Worm (Caenorhabditis elegans) whole organism, L1 larva: Measurements from ENCODE around the gene fbxc-45.

Experiments
- C04F5.9 ChIP-seq: sonication (generic microtip); optimal IDR thresholded peaks from 2 replicates; lab custom pipeline; 2016; ENCODE audit warnings: missing genetic modification characterization, missing compliant biosample characterization
- C16A3.4 ChIP-seq: fragments of 150-350 bp; optimal IDR thresholded peaks from 2 replicates; lab custom pipeline; 2014; ENCODE audit warnings: missing biosample characterization, missing genetic modification characterization
- F16B12.6 ChIP-seq: fragments of 150-350 bp; optimal IDR thresholded peaks from 2 replicates; lab custom pipeline; 2014; ENCODE audit warnings: missing biosample characterization, missing genetic modification characterization
- alr-1 ChIP-seq: fragments of 200-800 bp; sonication (Bioruptor generic); optimal IDR thresholded peaks from 2 replicates; lab custom pipeline; 2018; ENCODE audit warnings: borderline replicate concordance, mild to moderate bottlenecking, missing genetic modification characterization, missing compliant biosample characterization
- blmp-1 ChIP-seq: fragments of 150-350 bp; optimal IDR thresholded peaks from 2 replicates; lab custom pipeline; 2014; ENCODE audit warnings: missing biosample characterization, missing genetic modification characterization
- ceh-63 ChIP-seq: fragments of 200-800 bp; sonication (Bioruptor generic); optimal IDR thresholded peaks from 2 replicates; lab custom pipeline; 2018; ENCODE audit warnings: mild to moderate bottlenecking, missing genetic modification characterization, missing compliant biosample characterization
- ceh-8 ChIP-seq: fragments of 200-800 bp; sonication (Bioruptor generic); optimal IDR thresholded peaks from 2 replicates; lab custom pipeline; 2018; ENCODE audit warnings: mild to moderate bottlenecking, missing genetic modification characterization, moderate library complexity, missing compliant biosample characterization
- ceh-82 ChIP-seq, 3 experiments: fragments of 150-350 bp in 1 of 3; sonication (generic microtip) in 2 of 3; optimal IDR thresholded peaks; 2 replicates each; lab custom pipeline; 2014 to 2017; ENCODE audit warnings: missing biosample characterization in 3 of 3, missing genetic modification characterization in 3 of 3
- efl-1 ChIP-seq, 4 experiments: fragments of 150-350 bp; optimal IDR thresholded peaks in 3 of 4; peaks in 1 of 4; 1 replicate in 1 of 4; 2 replicates in 3 of 4; lab custom pipeline; 2014; ENCODE audit warnings: missing biosample characterization in 2 of 4, missing genetic modification characterization in 2 of 4, missing genetic modification reagents in 2 of 4
- efl-3 ChIP-seq: fragments of 200-800 bp; sonication (Bioruptor generic); optimal IDR thresholded peaks from 2 replicates; lab custom pipeline; 2018; ENCODE audit warnings: mild to moderate bottlenecking, missing genetic modification characterization, missing compliant biosample characterization
- egl-27 ChIP-seq, 2 experiments: fragments of 150-350 bp in 1 of 2; sonication (generic microtip); optimal IDR thresholded peaks; 3 replicates each; lab custom pipeline; 2017 to 2018; ENCODE audit warnings: missing biosample characterization in 2 of 2, missing genetic modification characterization in 2 of 2, missing genetic modification reagents in 2 of 2
- elt-2 ChIP-seq: sonication (generic microtip); optimal IDR thresholded peaks from 2 replicates; lab custom pipeline; 2016; ENCODE audit warnings: missing genetic modification characterization, mild to moderate bottlenecking, inconsistent platforms, missing compliant biosample characterization, missing genetic modification reagents
- elt-3 ChIP-seq, 6 experiments: fragments of 150-350 bp in 1 of 6; sonication (generic microtip); optimal IDR thresholded peaks; 2 replicates each; lab custom pipeline; 2017 to 2018; ENCODE audit warnings: missing biosample characterization in 6 of 6, missing genetic modification characterization in 6 of 6, inconsistent platforms in 1 of 6
- ets-5 ChIP-seq: fragments of 200-800 bp; sonication (Bioruptor generic); IDR thresholded peaks from 2 replicates; pipeline ENCODE4 v1.3.6; 2022; ENCODE audit warnings: missing genetic modification characterization, missing compliant biosample characterization
- fkh-10 ChIP-seq: sonication (generic microtip); optimal IDR thresholded peaks from 2 replicates; lab custom pipeline; 2017; ENCODE audit warnings: missing biosample characterization, missing genetic modification reagents, missing genetic modification characterization
- grh-1 ChIP-seq: fragments of 200-800 bp; sonication (Bioruptor generic); IDR thresholded peaks from 2 replicates; pipeline ENCODE4 v1.3.6; 2022; ENCODE audit warnings: missing genetic modification reagents, missing genetic modification characterization, missing compliant biosample characterization
- hlh-17 ChIP-seq: fragments of 200-800 bp; sonication (Bioruptor generic); optimal IDR thresholded peaks from 2 replicates; lab custom pipeline; 2018; ENCODE audit warnings: missing genetic modification characterization, mild to moderate bottlenecking, missing compliant biosample characterization, moderate library complexity, borderline replicate concordance
- hlh-4 ChIP-seq: sonication (generic microtip); optimal IDR thresholded peaks from 2 replicates; lab custom pipeline; 2016; ENCODE audit warnings: mild to moderate bottlenecking, missing genetic modification characterization, missing compliant biosample characterization
- lin-14 ChIP-seq: fragments of 200-800 bp; sonication (Bioruptor generic); optimal IDR thresholded peaks from 2 replicates; lab custom pipeline; 2018; ENCODE audit warnings: mild to moderate bottlenecking, missing genetic modification characterization, moderate library complexity, missing compliant biosample characterization
- lin-15B ChIP-seq: fragments of 150-350 bp; sonication (generic microtip); optimal IDR thresholded peaks from 3 replicates; lab custom pipeline; 2014; ENCODE audit warnings: missing biosample characterization, missing genetic modification characterization
- lin-39 ChIP-seq: fragments of 150-350 bp; optimal IDR thresholded peaks from 2 replicates; lab custom pipeline; 2014; ENCODE audit warnings: missing biosample characterization, missing genetic modification reagents, missing genetic modification characterization
- lsy-2 ChIP-seq, 2 experiments: fragments of 150-350 bp; optimal IDR thresholded peaks; 2 replicates each; lab custom pipeline; 2014; ENCODE audit warnings: missing biosample characterization in 2 of 2, missing genetic modification characterization in 2 of 2
- mab-9 ChIP-seq: fragments of 200-800 bp; sonication (Bioruptor generic); IDR thresholded peaks from 2 replicates; pipeline ENCODE4 v1.3.6; 2022; ENCODE audit warnings: missing genetic modification reagents, missing genetic modification characterization, missing compliant biosample characterization
- mef-2 ChIP-seq: fragments of 150-350 bp; optimal IDR thresholded peaks from 2 replicates; lab custom pipeline; 2014; ENCODE audit warnings: missing biosample characterization, missing genetic modification characterization
- mep-1 ChIP-seq: fragments of 150-350 bp; optimal IDR thresholded peaks from 2 replicates; lab custom pipeline; 2014; ENCODE audit warnings: missing biosample characterization, missing genetic modification characterization
- nhr-11 ChIP-seq: fragments of 150-350 bp; optimal IDR thresholded peaks from 2 replicates; lab custom pipeline; 2014; ENCODE audit warnings: missing biosample characterization, missing genetic modification characterization
- nhr-20 ChIP-seq: sonication (generic microtip); optimal IDR thresholded peaks from 2 replicates; lab custom pipeline; 2016; ENCODE audit warnings: mild to moderate bottlenecking, missing genetic modification characterization, missing compliant biosample characterization
- nhr-71 ChIP-seq: sonication (generic microtip); optimal IDR thresholded peaks from 2 replicates; lab custom pipeline; 2016; ENCODE audit warnings: mild to moderate bottlenecking, missing genetic modification characterization, moderate library complexity, missing compliant biosample characterization
- nhr-76 ChIP-seq: sonication (generic microtip); optimal IDR thresholded peaks from 2 replicates; lab custom pipeline; 2017; ENCODE audit warnings: missing biosample characterization, missing genetic modification characterization
- nhr-77 ChIP-seq: fragments of 150-350 bp; optimal IDR thresholded peaks from 2 replicates; lab custom pipeline; 2014; ENCODE audit warnings: missing biosample characterization, missing genetic modification characterization
- nhr-84 ChIP-seq: sonication (generic microtip); optimal IDR thresholded peaks from 2 replicates; lab custom pipeline; 2017; ENCODE audit warnings: missing biosample characterization, missing genetic modification characterization
- nhr-85 ChIP-seq: sonication (generic microtip); peaks from one replicate; lab custom pipeline; 2016; ENCODE audit warnings: missing genetic modification characterization, inconsistent platforms, missing compliant biosample characterization
- nhr-90 ChIP-seq: sonication (generic microtip); optimal IDR thresholded peaks from 2 replicates; lab custom pipeline; 2016; ENCODE audit warnings: mild to moderate bottlenecking, missing genetic modification characterization, missing compliant biosample characterization; ENCODE audit not compliant: poor library complexity
- skn-1 ChIP-seq: fragments of 150-350 bp; optimal IDR thresholded peaks from 2 replicates; lab custom pipeline; 2014; ENCODE audit warnings: missing biosample characterization, missing genetic modification characterization
- snu-23 ChIP-seq: sonication (generic microtip); optimal IDR thresholded peaks from 2 replicates; lab custom pipeline; 2016; ENCODE audit warnings: missing genetic modification characterization, missing compliant biosample characterization
- sptf-1 ChIP-seq: fragments of 150-350 bp; optimal IDR thresholded peaks from 2 replicates; lab custom pipeline; 2014; ENCODE audit warnings: missing biosample characterization, missing genetic modification characterization
- sup-37 ChIP-seq: fragments of 200-800 bp; sonication (Bioruptor generic); optimal IDR thresholded peaks from 2 replicates; lab custom pipeline; 2018; ENCODE audit warnings: mild to moderate bottlenecking, missing genetic modification characterization, missing compliant biosample characterization
- tbx-2 ChIP-seq: sonication (generic microtip); optimal IDR thresholded peaks from 2 replicates; lab custom pipeline; 2016; ENCODE audit warnings: missing genetic modification characterization, missing compliant biosample characterization
- tlp-1 ChIP-seq: fragments of 150-350 bp; optimal IDR thresholded peaks from 2 replicates; lab custom pipeline; 2014; ENCODE audit warnings: missing biosample characterization, missing genetic modification characterization
- unc-86 ChIP-seq: sonication (generic microtip); optimal IDR thresholded peaks from 2 replicates; lab custom pipeline; 2016; ENCODE audit warnings: missing genetic modification characterization, missing compliant biosample characterization
- vab-15 ChIP-seq: sonication (generic microtip); optimal IDR thresholded peaks from 2 replicates; lab custom pipeline; 2017; ENCODE audit warnings: missing genotype, mild to moderate bottlenecking, missing genetic modification characterization, missing compliant biosample characterization
- xbp-1 ChIP-seq: sonication (generic microtip); optimal IDR thresholded peaks from 2 replicates; lab custom pipeline; 2016; ENCODE audit warnings: missing genetic modification characterization, missing compliant biosample characterization
- zip-4 ChIP-seq: fragments of 200-800 bp; sonication (Bioruptor generic); optimal IDR thresholded peaks from 2 replicates; lab custom pipeline; 2018; ENCODE audit warnings: mild to moderate bottlenecking, missing genetic modification characterization, moderate library complexity, missing compliant biosample characterization
- ztf-11 ChIP-seq, 2 experiments: sonication (generic microtip); optimal IDR thresholded peaks; 2 replicates each; lab custom pipeline; 2016 to 2017; ENCODE audit warnings: missing genetic modification characterization in 2 of 2, missing biosample characterization in 1 of 2, missing compliant biosample characterization in 1 of 2
- ztf-4 ChIP-seq: fragments of 150-350 bp; optimal IDR thresholded peaks from 2 replicates; lab custom pipeline; 2014; ENCODE audit warnings: missing biosample characterization, missing genetic modification characterization

Gene fbxc-45

DNA sequence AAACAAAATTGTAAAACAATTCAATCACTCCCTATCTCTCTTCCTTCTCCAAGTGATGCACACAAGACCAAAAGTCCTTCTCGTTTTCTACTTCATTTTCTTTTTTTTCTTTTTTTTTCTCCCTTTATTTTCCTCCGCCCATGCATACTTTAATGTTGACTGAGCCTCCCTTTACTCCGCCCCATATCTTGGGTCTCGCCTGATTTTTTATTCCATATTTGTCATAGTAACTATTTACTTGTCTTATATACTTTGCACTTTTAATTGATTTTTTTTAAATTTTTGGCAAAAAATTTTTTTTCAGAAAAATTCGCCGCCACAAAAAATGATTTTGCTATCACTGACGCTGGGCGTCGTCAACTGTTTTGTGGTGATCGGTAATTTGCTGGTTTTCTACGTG, 37.8 kb upstream of the fbxc-45 start, which contains the start of gene ser-6:
TSS of gene ser-6 (plus strand) at position 301 of the 400 bp plus-strand sequence.
- TF ChIP-seq grh-1 (GFP tag; lab: Robert Waterston, UW), result no peak
- TF ChIP-seq efl-3, result no peak
- TF ChIP-seq efl-1 (optimal IDR thresholded peaks at IDR 0.05; lab: Kevin White, UChicago), result no peak
- no peak for TF ChIP-seq efl-1 (GFP tag; optimal IDR thresholded peaks at IDR 0.05 in 1 of 2; lab: Kevin White, UChicago)
- no peak for TF ChIP-seq elt-2 (tag; lab: Kevin White, UChicago)
- TF ChIP-seq fkh-10 (GFP tag; lab: Kevin White, UChicago), result peak; percentile 33
- no peak for TF ChIP-seq ceh-63 (GFP tag; lab: Kevin White, UChicago)
- TF ChIP-seq C04F5.9 (tag; lab: Kevin White, UChicago), result no peak

DNA sequence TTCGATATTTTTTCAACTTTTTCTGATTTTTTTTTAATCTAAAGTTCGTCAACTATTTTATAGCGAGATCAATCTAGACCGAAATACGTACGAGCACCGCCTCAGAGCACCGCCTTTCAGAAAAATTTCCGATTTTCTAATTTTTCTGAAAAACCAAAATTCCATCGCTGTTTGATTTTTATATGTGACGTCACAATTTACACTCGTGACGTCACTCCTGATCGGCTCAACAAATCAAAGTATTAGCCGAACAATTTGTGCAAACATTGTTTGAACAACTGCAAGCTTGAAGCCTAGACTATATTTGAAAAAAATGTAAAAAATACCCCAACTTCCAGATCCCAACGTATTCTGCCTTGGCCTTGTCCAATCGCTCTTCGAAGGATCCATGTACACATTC, 13.2 kb upstream of the fbxc-45 start:
- TF ChIP-seq ztf-4 (no peak), nhr-71 (tag; lab: Kevin White, UChicago) (no peak), lsy-2 (tag; optimal IDR thresholded peaks at IDR 0.05; lab: Kevin White, UChicago) (no peak), sptf-1 (no peak)

DNA sequence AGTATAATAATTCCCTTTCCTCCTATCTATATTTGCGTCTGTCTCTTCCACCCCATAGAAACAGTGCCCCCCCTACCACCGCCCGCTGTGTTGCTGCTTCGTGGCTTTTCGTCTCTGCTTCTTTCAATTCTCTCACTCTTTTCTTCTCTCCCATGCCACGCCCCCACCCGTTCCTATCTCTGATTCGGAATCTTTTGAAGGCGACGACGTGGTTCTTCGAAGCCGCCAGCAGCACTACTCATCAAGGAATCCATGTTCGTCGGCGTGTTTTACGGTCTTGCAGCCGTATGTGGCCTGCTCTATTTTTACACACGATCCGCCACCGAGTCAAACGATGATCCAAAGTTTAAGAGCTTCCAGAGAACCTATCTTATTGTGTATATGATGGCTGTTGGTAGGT, 9.2 kb upstream of the fbxc-45 start, which contains the start of gene samt-1:
TSS of gene samt-1 (plus strand) at position 176 of the 400 bp plus-strand sequence.
- TF ChIP-seq sptf-1 (no peak), mab-9 (GFP tag; lab: Robert Waterston, UW) (no peak)

DNA sequence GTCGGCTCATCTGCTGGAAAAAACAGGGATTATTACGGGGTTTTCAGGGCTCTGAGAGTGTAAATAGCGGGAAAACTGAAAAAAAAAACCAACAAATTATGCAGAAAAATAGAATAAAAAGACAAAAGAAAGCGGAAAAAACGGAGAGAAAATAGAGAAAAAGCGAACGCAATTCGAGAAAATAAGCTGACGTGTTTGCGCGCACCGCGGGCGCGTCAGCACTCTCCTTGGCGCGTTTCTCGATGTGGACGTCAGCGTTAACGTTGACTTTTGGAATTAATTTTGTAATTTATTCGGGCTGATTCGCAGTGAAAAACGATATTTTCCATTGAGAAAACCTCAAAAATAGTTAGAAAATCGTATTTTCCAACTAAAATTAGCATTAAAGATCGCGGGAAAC, 6.4 kb upstream of the fbxc-45 start, which contains the start of gene manf-1:
TSS of gene manf-1 (minus strand) at position 13 of the 400 bp plus-strand sequence.
- TF ChIP-seq hlh-4 (no peak), lin-14 (peak; percentile 82), mef-2 (tag; lab: Kevin White, UChicago) (no peak), nhr-84 (tag; lab: Kevin White, UChicago) (no peak), sptf-1 (no peak), mab-9 (GFP tag; lab: Robert Waterston, UW) (no peak), mep-1 (tag; lab: Kevin White, UChicago) (peak; percentile 89), ztf-11 (tag; optimal IDR thresholded peaks at IDR 0.05; lab: Kevin White, UChicago) (peak in 1 of 2 experiments; percentile 19), snu-23 (GFP tag; lab: Kevin White, UChicago) (peak; percentile 82), nhr-76 (tag; lab: Kevin White, UChicago) (no peak), lin-39 (tag; lab: Kevin White, UChicago) (peak; percentile 43), alr-1 (tag; lab: Kevin White, UChicago) (no peak), unc-86 (tag; lab: Kevin White, UChicago) (peak; percentile 61), blmp-1 (peak; percentile 68), ceh-82 (tag; optimal IDR thresholded peaks at IDR 0.05; lab: Kevin White, UChicago) (peak; percentile 55 to 73 (median 62)), F16B12.6 (tag; lab: Kevin White, UChicago) (peak; percentile 53), elt-3 (tag; optimal IDR thresholded peaks at IDR 0.05; lab: Kevin White, UChicago) (peak in 1 of 6 experiments; percentile 54), nhr-71 (tag; lab: Kevin White, UChicago) (peak; percentile 84), C16A3.4 (tag; lab: Kevin White, UChicago) (peak; percentile 55), nhr-85 (tag; lab: Kevin White, UChicago) (peak; percentile 56), efl-3 (no peak), ets-5 (GFP tag; lab: Robert Waterston, UW) (no peak), egl-27 (tag; optimal IDR thresholded peaks at IDR 0.05; lab: Kevin White, UChicago) (no peak), ceh-8 (no peak), zip-4 (no peak), lin-15B (tag; lab: Kevin White, UChicago) (peak; percentile 37), fkh-10 (GFP tag; lab: Kevin White, UChicago) (peak; percentile 37), nhr-90 (tag; lab: Kevin White, UChicago) (peak; percentile 71), hlh-17 (GFP tag; lab: Kevin White, UChicago) (no peak), sup-37 (GFP tag; lab: Kevin White, UChicago) (no peak), nhr-77 (tag; lab: Kevin White, UChicago) (peak; percentile 47), tbx-2 (tag; lab: Kevin White, UChicago) (peak; percentile 83), nhr-20 (tag; lab: Kevin White, UChicago) (peak; percentile 69), ztf-4 (no peak), tlp-1 (tag; lab: Kevin White, UChicago) (no peak), xbp-1 (tag; lab: Kevin White, UChicago) (peak; percentile 99), skn-1 (peak; percentile 65), nhr-11 (tag; lab: Kevin White, UChicago) (no peak), grh-1 (GFP tag; lab: Robert Waterston, UW) (0 out of 2 replicates have a peak, but pooled peaks have one; percentile 46), vab-15 (tag; lab: Kevin White, UChicago) (no peak)
